Fruit fly (Drosophila melanogaster) whole organism, pupa: ENCODE data around the gene lectin-21Ca.

Source experiments
- CG12605 ChIP-seq: fragments of 200-800 bp; sonication (Bioruptor generic); IDR thresholded peaks from 2 replicates; pipeline ENCODE4 v1.3.6; 2022; ENCODE audit warnings: missing biosample characterization, missing genetic modification characterization
- CG9948 ChIP-seq: fragments of 200-800 bp; sonication (Bioruptor generic); optimal IDR thresholded peaks from 2 replicates; lab custom pipeline; 2018; ENCODE audit warnings: missing biosample characterization, mild to moderate bottlenecking, missing genetic modification characterization, moderate library complexity
- Pif1A ChIP-seq: fragments of 200-800 bp; sonication (Bioruptor generic); optimal IDR thresholded peaks from 3 replicates; lab custom pipeline; 2016; ENCODE audit warnings: missing biosample characterization, missing genetic modification characterization
- rn ChIP-seq: fragments of 200-800 bp; sonication (Bioruptor generic); IDR thresholded peaks from 2 replicates; pipeline ENCODE4 v1.3.6; 2022; ENCODE audit warnings: missing biosample characterization, missing genetic modification characterization

DNA sequence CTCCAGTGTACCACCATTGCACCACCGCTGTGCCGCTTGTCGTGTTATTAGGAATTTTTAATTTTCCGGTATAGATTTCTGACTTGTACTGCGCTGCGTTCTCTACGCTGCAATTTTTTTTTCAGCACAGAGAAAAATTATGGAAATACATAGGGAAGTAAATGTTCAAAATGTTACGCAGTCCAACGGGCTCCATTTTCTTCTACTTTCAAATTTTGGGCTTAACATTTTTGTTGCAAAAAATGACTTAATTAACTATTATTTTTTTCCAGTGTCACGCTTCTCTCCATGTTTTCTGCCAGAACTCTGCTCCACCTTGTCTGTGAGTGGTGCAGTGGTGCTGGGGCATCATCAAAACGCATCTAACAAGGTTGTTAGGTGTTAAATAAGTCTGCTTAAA lies 36.6 kb downstream of the lectin-21Ca start:
- no peak for TF ChIP-seq CG9948
- TF ChIP-seq Pif1A = peak; percentile 15
- no peak for TF ChIP-seq rn (GFP tag; lab: Robert Waterston, UW)
- no peak for TF ChIP-seq CG12605
